Worm (Caenorhabditis elegans): Measurements from ENCODE around the gene acp-7.

ce11 chrIV:6404871-6405270 is 26.6 kb downstream of the acp-7 start, which contains the start of gene srv-13:
- TF ChIP-seq nhr-6 (tag; optimal IDR thresholded peaks at IDR 0.05) (no peak), ama-1 (optimal IDR thresholded peaks at IDR 0.05) (no peak), ceh-82 (tag; optimal IDR thresholded peaks at IDR 0.05) (no peak), dmd-9 (GFP tag; IDR thresholded peaks at IDR 0.05) (no peak), nhr-237 (tag; optimal IDR thresholded peaks at IDR 0.05) (no peak), R02D3.7 (tag; optimal IDR thresholded peaks at IDR 0.05) (no peak), unc-130 (GFP tag; optimal IDR thresholded peaks at IDR 0.05) (no peak), unc-39 (tag; optimal IDR thresholded peaks at IDR 0.05) (no peak), pqm-1 (tag; optimal IDR thresholded peaks at IDR 0.05) (no peak), pha-4 (GFP tag; IDR thresholded peaks at IDR 0.05) (no peak), pha-4 (tag; optimal IDR thresholded peaks at IDR 0.05) (no peak), nhr-76 (tag; optimal IDR thresholded peaks at IDR 0.05) (no peak), F37D6.2 (tag; optimal IDR thresholded peaks at IDR 0.05) (no peak)
